Fruit fly (Drosophila melanogaster) whole organism, prepupa: Measurements from ENCODE around the gene Cpr66Cb.
A peak's percentile ranks its signal among the peaks of the same experiment; 100 is the strongest.

Experiments used
- Blimp-1 ChIP-seq: fragments of 200-800 bp; sonication (Bioruptor generic); optimal IDR thresholded peaks from 3 replicates; lab custom pipeline; 2017; ENCODE audit warnings: missing biosample characterization, missing genetic modification characterization, mild to moderate bottlenecking, moderate library complexity, missing genetic modification reagents
- CG10631 ChIP-seq: fragments of 200-800 bp; sonication (Bioruptor generic); optimal IDR thresholded peaks from 2 replicates; lab custom pipeline; 2016; ENCODE audit warnings: missing biosample characterization, missing genetic modification characterization
- CG11294 ChIP-seq: fragments of 200-800 bp; sonication (Bioruptor generic); IDR thresholded peaks from 2 replicates; pipeline ENCODE4 v1.3.6; 2022; ENCODE audit warnings: missing biosample characterization, missing genetic modification characterization
- CG11762 ChIP-seq: fragments of 200-800 bp; sonication (Bioruptor generic); optimal IDR thresholded peaks from 3 replicates; lab custom pipeline; 2016; ENCODE audit warnings: missing biosample characterization, missing genetic modification characterization; ENCODE audit not compliant: insufficient read depth
- CG11902 ChIP-seq: fragments of 200-800 bp; sonication (Bioruptor generic); optimal IDR thresholded peaks from 3 replicates; lab custom pipeline; 2016; ENCODE audit warnings: missing biosample characterization, missing genetic modification characterization
- CG15336 ChIP-seq: fragments of 200-800 bp; sonication (Bioruptor generic); IDR thresholded peaks from 2 replicates; pipeline ENCODE4 v1.3.6; 2022; ENCODE audit warnings: missing biosample characterization, missing genetic modification characterization
- CG1621 ChIP-seq: fragments of 200-800 bp; sonication (Bioruptor generic); optimal IDR thresholded peaks from 3 replicates; lab custom pipeline; 2018; ENCODE audit warnings: missing biosample characterization, mild to moderate bottlenecking, missing genetic modification characterization
- CG16779 ChIP-seq: fragments of 200-800 bp; sonication (Bioruptor generic); optimal IDR thresholded peaks from 3 replicates; lab custom pipeline; 2017; ENCODE audit warnings: missing biosample characterization, mild to moderate bottlenecking, missing genetic modification characterization
- CG3032 ChIP-seq: fragments of 200-800 bp; optimal IDR thresholded peaks from 2 replicates; lab custom pipeline; 2019; ENCODE audit warnings: missing biosample characterization, mild to moderate bottlenecking, missing genetic modification characterization, moderate library complexity
- CG31627 ChIP-seq: fragments of 200-800 bp; sonication (Bioruptor generic); optimal IDR thresholded peaks from 3 replicates; lab custom pipeline; 2016; ENCODE audit warnings: missing biosample characterization, missing genetic modification characterization
- CG32006 ChIP-seq: fragments of 200-800 bp; sonication (Bioruptor generic); optimal IDR thresholded peaks from 3 replicates; lab custom pipeline; 2017; ENCODE audit warnings: missing biosample characterization, mild to moderate bottlenecking, missing genetic modification characterization
- CG34406 ChIP-seq: fragments of 200-800 bp; sonication (Bioruptor generic); optimal IDR thresholded peaks from 3 replicates; lab custom pipeline; 2016; ENCODE audit warnings: missing biosample characterization, missing genetic modification characterization
- CG3919 ChIP-seq: fragments of 200-800 bp; sonication (Bioruptor generic); optimal IDR thresholded peaks from 3 replicates; lab custom pipeline; 2016; ENCODE audit warnings: missing biosample characterization, missing genetic modification characterization
- CG4318 ChIP-seq: fragments of 200-800 bp; sonication (Bioruptor generic); optimal IDR thresholded peaks from 3 replicates; lab custom pipeline; 2017; ENCODE audit warnings: missing biosample characterization, mild to moderate bottlenecking, missing genetic modification characterization
- CG6163 ChIP-seq: fragments of 200-800 bp; sonication (Bioruptor generic); IDR thresholded peaks from 3 replicates; pipeline ENCODE4 v1.3.6; 2022; ENCODE audit warnings: missing biosample characterization, missing genetic modification characterization
- CG6792 ChIP-seq: fragments of 200-800 bp; sonication (Bioruptor generic); optimal IDR thresholded peaks from 3 replicates; lab custom pipeline; 2016; ENCODE audit warnings: missing biosample characterization, missing genetic modification characterization
- CG6808 ChIP-seq: fragments of 200-800 bp; sonication (Bioruptor generic); optimal IDR thresholded peaks from 3 replicates; lab custom pipeline; 2017; ENCODE audit warnings: missing biosample characterization, missing genetic modification characterization, mild to moderate bottlenecking, moderate library complexity, missing genetic modification reagents
- CG6854 ChIP-seq: fragments of 200-800 bp; sonication (Bioruptor generic); optimal IDR thresholded peaks from 2 replicates; lab custom pipeline; 2017; ENCODE audit warnings: missing biosample characterization, mild to moderate bottlenecking, missing genetic modification characterization
- CG7368 ChIP-seq: fragments of 200-800 bp; sonication (Bioruptor generic); optimal IDR thresholded peaks from 3 replicates; lab custom pipeline; 2016; ENCODE audit warnings: missing biosample characterization, missing genetic modification characterization
- CG8319 ChIP-seq: fragments of 200-800 bp; sonication (Bioruptor generic); optimal IDR thresholded peaks from 3 replicates; lab custom pipeline; 2016; ENCODE audit warnings: missing biosample characterization, missing genetic modification characterization
- Eip75B ChIP-seq: fragments of 200-800 bp; sonication (Bioruptor generic); optimal IDR thresholded peaks from 3 replicates; lab custom pipeline; 2016; ENCODE audit warnings: missing biosample characterization, missing genetic modification characterization
- Eip78C ChIP-seq: fragments of 200-800 bp; sonication (Bioruptor generic); peaks from one replicate; lab custom pipeline; 2016; ENCODE audit warnings: missing biosample characterization, missing genetic modification characterization
- Eip93F ChIP-seq: fragments of 200-800 bp; sonication (Bioruptor generic); optimal IDR thresholded peaks from 2 replicates; lab custom pipeline; 2016; ENCODE audit warnings: missing biosample characterization, mild to moderate bottlenecking, missing genetic modification characterization
- Ets21C ChIP-seq: fragments of 200-800 bp; sonication (Bioruptor generic); optimal IDR thresholded peaks from 3 replicates; lab custom pipeline; 2016; ENCODE audit warnings: missing biosample characterization, missing genetic modification characterization
- Ets96B ChIP-seq: fragments of 200-800 bp; optimal IDR thresholded peaks from 2 replicates; lab custom pipeline; 2019; ENCODE audit warnings: missing biosample characterization, mild to moderate bottlenecking, missing genetic modification characterization, moderate library complexity
- Gug ChIP-seq: fragments of 200-800 bp; sonication (Bioruptor generic); IDR thresholded peaks from 2 replicates; pipeline ENCODE4 v1.3.6; 2022; ENCODE audit warnings: missing biosample characterization, missing genetic modification characterization
- Hr39 ChIP-seq: fragments of 200-800 bp; sonication (Bioruptor generic); optimal IDR thresholded peaks from 2 replicates; lab custom pipeline; 2016; ENCODE audit warnings: missing biosample characterization, missing genetic modification characterization
- Lpt ChIP-seq: fragments of 200-800 bp; sonication (Bioruptor generic); optimal IDR thresholded peaks from 3 replicates; lab custom pipeline; 2016; ENCODE audit warnings: missing biosample characterization, missing genetic modification characterization
- Met ChIP-seq: fragments of 200-800 bp; sonication (Bioruptor generic); optimal IDR thresholded peaks from 3 replicates; lab custom pipeline; 2016; ENCODE audit warnings: missing biosample characterization, missing genetic modification characterization
- OdsH ChIP-seq: fragments of 200-800 bp; sonication (Bioruptor generic); optimal IDR thresholded peaks from 3 replicates; lab custom pipeline; 2016; ENCODE audit warnings: missing biosample characterization, missing genetic modification characterization
- Smox ChIP-seq: fragments of 200-800 bp; sonication (Bioruptor generic); optimal IDR thresholded peaks from 3 replicates; lab custom pipeline; 2016; ENCODE audit warnings: missing biosample characterization, missing genetic modification characterization
- Sox102F ChIP-seq: fragments of 200-800 bp; sonication (Bioruptor generic); optimal IDR thresholded peaks from 2 replicates; lab custom pipeline; 2016; ENCODE audit warnings: missing biosample characterization, mild to moderate bottlenecking, missing genetic modification characterization
- Sox14 ChIP-seq: fragments of 200-800 bp; sonication (Bioruptor generic); optimal IDR thresholded peaks from 3 replicates; lab custom pipeline; 2016; ENCODE audit warnings: missing biosample characterization, missing genetic modification characterization
- achi ChIP-seq: fragments of 200-800 bp; sonication (Bioruptor generic); optimal IDR thresholded peaks from 3 replicates; lab custom pipeline; 2016; ENCODE audit warnings: missing biosample characterization, missing genetic modification characterization
- acj6 ChIP-seq: fragments of 200-800 bp; sonication (Bioruptor generic); optimal IDR thresholded peaks from 3 replicates; lab custom pipeline; 2016; ENCODE audit warnings: missing biosample characterization, missing genetic modification characterization
- dsx ChIP-seq: fragments of 200-800 bp; optimal IDR thresholded peaks from 3 replicates; lab custom pipeline; 2019; ENCODE audit warnings: missing biosample characterization, mild to moderate bottlenecking, missing genetic modification characterization, moderate library complexity; ENCODE audit not compliant: poor library complexity, severe bottlenecking
- eg ChIP-seq: fragments of 200-800 bp; sonication (Bioruptor generic); IDR thresholded peaks from 3 replicates; pipeline ENCODE4 v1.3.6; 2022; ENCODE audit warnings: missing biosample characterization, missing genetic modification characterization
- fd59A ChIP-seq: fragments of 200-800 bp; sonication (Bioruptor generic); optimal IDR thresholded peaks from 2 replicates; lab custom pipeline; 2017; ENCODE audit warnings: missing biosample characterization, mild to moderate bottlenecking, missing genetic modification characterization, missing genetic modification reagents
- fkh ChIP-seq: fragments of 200-800 bp; sonication (Bioruptor generic); optimal IDR thresholded peaks from 3 replicates; lab custom pipeline; 2017; ENCODE audit warnings: missing biosample characterization, mild to moderate bottlenecking, missing genetic modification characterization, moderate library complexity
- lz ChIP-seq: fragments of 200-800 bp; sonication (Bioruptor generic); optimal IDR thresholded peaks from 3 replicates; lab custom pipeline; 2016; ENCODE audit warnings: missing biosample characterization, missing genetic modification characterization
- pdm3 ChIP-seq: fragments of 200-800 bp; sonication (Bioruptor generic); optimal IDR thresholded peaks from 3 replicates; lab custom pipeline; 2016; ENCODE audit warnings: missing biosample characterization, missing genetic modification characterization
- salr ChIP-seq, 2 experiments: fragments of 200-800 bp; sonication (Bioruptor generic); optimal IDR thresholded peaks; 3 replicates each; lab custom pipeline; 2016 to 2018; ENCODE audit warnings: missing biosample characterization in 2 of 2, missing genetic modification characterization in 2 of 2, mild to moderate bottlenecking in 1 of 2
- spab ChIP-seq: fragments of 200-800 bp; sonication (Bioruptor generic); optimal IDR thresholded peaks from 2 replicates; lab custom pipeline; 2017; ENCODE audit warnings: missing biosample characterization, mild to moderate bottlenecking, missing genetic modification characterization, missing genetic modification reagents
- svp ChIP-seq: fragments of 200-800 bp; sonication (Bioruptor generic); peaks from one replicate; lab custom pipeline; 2016; ENCODE audit warnings: missing biosample characterization, missing genetic modification characterization
- vri ChIP-seq: fragments of 200-800 bp; sonication (Bioruptor generic); optimal IDR thresholded peaks from 3 replicates; lab custom pipeline; 2016; ENCODE audit warnings: missing biosample characterization, mild to moderate bottlenecking, missing genetic modification characterization

Gene Cpr66Cb

DNA sequence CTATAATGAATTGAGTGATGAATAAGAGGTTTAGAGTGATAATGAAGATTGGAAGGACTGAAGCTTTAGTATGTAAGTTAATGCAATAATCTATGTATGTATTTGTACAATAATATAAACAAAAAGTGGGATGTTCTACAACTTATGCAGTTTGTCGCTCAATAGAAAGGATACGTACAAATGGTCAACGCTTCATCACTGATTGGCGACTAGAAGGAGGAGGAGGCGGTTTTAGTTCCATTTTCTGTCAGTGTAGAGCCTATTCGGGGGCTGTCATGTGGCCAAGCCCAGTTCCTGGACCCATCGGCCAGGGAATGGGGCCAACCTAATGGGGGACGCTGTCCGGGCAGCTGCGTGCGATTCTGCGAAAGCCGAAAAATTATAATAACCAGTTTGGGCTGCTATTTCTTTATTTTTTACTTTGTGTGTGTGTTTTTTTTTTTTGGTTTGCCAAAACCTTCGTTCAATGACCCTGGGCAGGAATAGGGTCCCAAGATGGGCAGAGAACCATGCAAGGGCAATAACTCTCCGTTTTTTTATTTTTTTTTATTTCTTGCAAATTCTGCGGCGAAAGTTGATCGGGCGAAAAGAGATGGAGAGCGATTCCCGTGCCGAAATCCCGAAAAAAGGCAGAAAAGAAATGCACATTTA is 32.3 kb downstream of the Cpr66Cb start (continued):
- TF ChIP-seq lz (GFP tag; lab: Kevin White, UChicago) (peak; percentile 56), CG6808 (GFP tag; lab: Kevin White, UChicago) (no peak), Sox14 (GFP tag; lab: Kevin White, UChicago) (peak; percentile 47), OdsH (GFP tag; lab: Kevin White, UChicago) (no peak), CG15336 (GFP tag; lab: Robert Waterston, UW) (no peak), Smox (peak; percentile 76), salr (GFP tag; optimal IDR thresholded peaks at IDR 0.05; lab: Kevin White, UChicago) (no peak), CG11902 (GFP tag; lab: Kevin White, UChicago) (peak; percentile 44), CG8319 (no peak), CG34406 (no peak), Blimp-1 (GFP tag; lab: Kevin White, UChicago) (no peak), Met (GFP tag; lab: Kevin White, UChicago) (peak; percentile 84), Lpt (GFP tag; lab: Kevin White, UChicago) (no peak), fkh (GFP tag; lab: Kevin White, UChicago) (no peak), CG7368 (no peak), CG3032 (no peak), Ets96B (no peak), fd59A (GFP tag; lab: Kevin White, UChicago) (no peak), Eip75B (GFP tag; lab: Kevin White, UChicago) (no peak), dsx (GFP tag; lab: Kevin White, UChicago) (no peak), eg (GFP tag; lab: Robert Waterston, UW) (no peak), CG11762 (no peak), Eip93F (GFP tag; lab: Kevin White, UChicago) (peak; percentile 2), acj6 (GFP tag; lab: Kevin White, UChicago) (peak; percentile 35), spab (GFP tag; lab: Kevin White, UChicago) (no peak)
- TF ChIP-seq, all 60 proteins: peak for 24

- peak; percentile 0 for TF ChIP-seq Sox102F (GFP tag; lab: Kevin White, UChicago)
- TF ChIP-seq acj6 (GFP tag; lab: Kevin White, UChicago), result no peak
- no peak for TF ChIP-seq Eip75B (GFP tag; lab: Kevin White, UChicago)
- TF ChIP-seq Eip78C (GFP tag; lab: Kevin White, UChicago), result peak; percentile 8
- TF ChIP-seq achi (GFP tag; lab: Kevin White, UChicago), result no peak
- TF ChIP-seq CG6163, result no peak
- TF ChIP-seq Gug (GFP tag; lab: Robert Waterston, UW), result no peak
- TF ChIP-seq Blimp-1 (GFP tag; lab: Kevin White, UChicago), result peak; percentile 79
- TF ChIP-seq svp, result peak; percentile 50
- TF ChIP-seq lz (GFP tag; lab: Kevin White, UChicago), result no peak
- peak; percentile 18 for TF ChIP-seq CG6854 (GFP tag; lab: Kevin White, UChicago)
- no peak for TF ChIP-seq Lpt (GFP tag; lab: Kevin White, UChicago)
- no peak for TF ChIP-seq dsx (GFP tag; lab: Kevin White, UChicago)
- TF ChIP-seq salr (GFP tag; optimal IDR thresholded peaks at IDR 0.05; lab: Kevin White, UChicago), result no peak
Measured at dm6 chr3L:8369456-8369855, 33.0 kb downstream of the Cpr66Cb start.

dm6 chr3L:8370922-8371321 is 34.5 kb downstream of the Cpr66Cb start:
- TF ChIP-seq CG6854 (GFP tag; lab: Kevin White, UChicago) (no peak), spab (GFP tag; lab: Kevin White, UChicago) (no peak), CG11294 (no peak), CG11762 (no peak), CG32006 (GFP tag; lab: Kevin White, UChicago) (no peak), Blimp-1 (GFP tag; lab: Kevin White, UChicago) (peak; percentile 9), CG3919 (GFP tag; lab: Kevin White, UChicago) (peak; percentile 4), CG16779 (tag; lab: Kevin White, UChicago) (no peak), OdsH (GFP tag; lab: Kevin White, UChicago) (peak; percentile 14), Hr39 (GFP tag; lab: Kevin White, UChicago) (peak; percentile 58), CG4318 (GFP tag; lab: Kevin White, UChicago) (no peak), Met (GFP tag; lab: Kevin White, UChicago) (peak; percentile 73), vri (peak; percentile 58), Ets21C (GFP tag; lab: Kevin White, UChicago) (peak; percentile 54), pdm3 (GFP tag; lab: Kevin White, UChicago) (peak; percentile 10), svp (peak; percentile 86), CG10631 (no peak), Smox (peak; percentile 64), salr (GFP tag; optimal IDR thresholded peaks at IDR 0.05; lab: Kevin White, UChicago) (no peak), Gug (GFP tag; lab: Robert Waterston, UW) (no peak), CG1621 (no peak), dsx (GFP tag; lab: Kevin White, UChicago) (no peak), CG34406 (no peak), fd59A (GFP tag; lab: Kevin White, UChicago) (no peak), CG6792 (no peak), CG31627 (GFP tag; lab: Kevin White, UChicago) (peak; percentile 66)
